Worm (Caenorhabditis elegans) whole organism, young adult: ENCODE results near the gene F38B7.10.

Experiments used
- B0035.1 ChIP-seq: sonication (generic microtip); optimal IDR thresholded peaks from 2 replicates; lab custom pipeline; 2016; ENCODE audit warnings: missing genetic modification characterization, mild to moderate bottlenecking, missing compliant biosample characterization, missing genotype, missing genetic modification reagents
- B0261.1 ChIP-seq: sonication (generic microtip); optimal IDR thresholded peaks from 2 replicates; lab custom pipeline; 2016; ENCODE audit warnings: mild to moderate bottlenecking, missing genetic modification characterization, moderate library complexity, missing compliant biosample characterization
- C17E4.6 ChIP-seq: fragments of 200-800 bp; sonication (Bioruptor generic); IDR thresholded peaks from 2 replicates; pipeline ENCODE4 v1.3.6; 2022; ENCODE audit warnings: missing genetic modification reagents, missing genetic modification characterization, missing compliant biosample characterization
- F37B4.10 ChIP-seq: fragments of 200-800 bp; sonication (Bioruptor generic); IDR thresholded peaks from 2 replicates; pipeline ENCODE4 v1.3.6; 2022; ENCODE audit warnings: missing genetic modification characterization, missing compliant biosample characterization
- K12H6.12 ChIP-seq: fragments of 200-800 bp; sonication (Bioruptor generic); optimal IDR thresholded peaks from 2 replicates; lab custom pipeline; 2018; ENCODE audit warnings: mild to moderate bottlenecking, missing genetic modification characterization, missing compliant biosample characterization
- T07F8.4 ChIP-seq: sonication (generic microtip); optimal IDR thresholded peaks from 2 replicates; lab custom pipeline; 2016; ENCODE audit warnings: mild to moderate bottlenecking, missing genetic modification characterization, moderate library complexity, missing compliant biosample characterization
- Y53F4B.3 ChIP-seq: fragments of 200-800 bp; sonication (Bioruptor generic); IDR thresholded peaks from 2 replicates; pipeline ENCODE4 v1.3.6; 2022; ENCODE audit warnings: missing genetic modification reagents, missing genetic modification characterization, missing compliant biosample characterization
- Y53G8AR.9 ChIP-seq: fragments of 200-800 bp; sonication (Bioruptor generic); conservative IDR thresholded peaks from 2 replicates; pipeline ENCODE4 v1.3.6; 2022; ENCODE audit warnings: missing genetic modification reagents, missing genetic modification characterization, missing compliant biosample characterization
- Y67H2A.10 ChIP-seq: fragments of 200-800 bp; sonication (Bioruptor generic); conservative IDR thresholded peaks from 2 replicates; pipeline ENCODE4 v1.3.6; 2022; ENCODE audit warnings: missing genetic modification reagents, missing genetic modification characterization, missing compliant biosample characterization
- Y79H2A.3 ChIP-seq: fragments of 200-800 bp; sonication (Bioruptor generic); conservative IDR thresholded peaks from 2 replicates; pipeline ENCODE4 v1.3.6; 2022; ENCODE audit warnings: missing genetic modification reagents, missing genetic modification characterization, missing compliant biosample characterization
- akir-1 ChIP-seq: fragments of 200-800 bp; sonication (Bioruptor generic); optimal IDR thresholded peaks from 2 replicates; lab custom pipeline; 2018; ENCODE audit warnings: mild to moderate bottlenecking, missing genetic modification characterization, moderate library complexity, missing compliant biosample characterization
- attf-6 ChIP-seq: fragments of 200-800 bp; sonication (Bioruptor generic); IDR thresholded peaks from 2 replicates; pipeline ENCODE4 v1.3.6; 2022; ENCODE audit warnings: missing genetic modification reagents, missing genetic modification characterization, missing compliant biosample characterization
- bed-1 ChIP-seq: fragments of 200-800 bp; sonication (Bioruptor generic); IDR thresholded peaks from 2 replicates; pipeline ENCODE4 v1.3.6; 2022; ENCODE audit warnings: missing genetic modification reagents, missing genetic modification characterization, missing compliant biosample characterization
- cebp-1 ChIP-seq, 2 experiments: fragments of 200-800 bp in 1 of 2; sonication (Bioruptor generic) in 1 of 2; sonication (generic microtip) in 1 of 2; IDR thresholded peaks in 1 of 2; optimal IDR thresholded peaks in 1 of 2; 2 replicates each; pipeline versions ENCODE4 v1.3.6 to Lab custom; 2017 to 2022; ENCODE audit warnings: missing compliant biosample characterization in 2 of 2, missing genetic modification characterization in 2 of 2, mild to moderate bottlenecking in 1 of 2, missing genetic modification reagents in 1 of 2, moderate library complexity in 1 of 2
- cebp-2 ChIP-seq: fragments of 200-800 bp; sonication (Bioruptor generic); IDR thresholded peaks from 2 replicates; pipeline ENCODE4 v1.3.6; 2022; ENCODE audit warnings: missing genetic modification characterization, missing compliant biosample characterization
- ceh-27 ChIP-seq: fragments of 200-800 bp; sonication (Bioruptor generic); optimal IDR thresholded peaks from 2 replicates; lab custom pipeline; 2018; ENCODE audit warnings: mild to moderate bottlenecking, missing genetic modification characterization, moderate library complexity, missing compliant biosample characterization
- ceh-91 ChIP-seq: fragments of 200-800 bp; sonication (Bioruptor generic); IDR thresholded peaks from 2 replicates; pipeline ENCODE4 v1.3.6; 2022; ENCODE audit warnings: missing genetic modification reagents, missing genetic modification characterization, missing compliant biosample characterization
- chd-7 ChIP-seq: sonication (generic microtip); optimal IDR thresholded peaks from 2 replicates; lab custom pipeline; 2016; ENCODE audit warnings: mild to moderate bottlenecking, missing genetic modification characterization, moderate library complexity, missing compliant biosample characterization
- dox-1 ChIP-seq: fragments of 200-800 bp; sonication (Bioruptor generic); IDR thresholded peaks from 2 replicates; pipeline ENCODE4 v1.3.6; 2022; ENCODE audit warnings: missing genetic modification reagents, missing genetic modification characterization, missing compliant biosample characterization
- efl-1 ChIP-seq: fragments of 150-350 bp; optimal IDR thresholded peaks from 2 replicates; lab custom pipeline; 2014; ENCODE audit warnings: missing biosample characterization, missing genetic modification reagents, missing genetic modification characterization
- egrh-3 ChIP-seq: fragments of 200-800 bp; sonication (Bioruptor generic); IDR thresholded peaks from 2 replicates; pipeline ENCODE4 v1.3.6; 2022; ENCODE audit warnings: missing genetic modification reagents, missing genetic modification characterization, missing compliant biosample characterization
- gei-17 ChIP-seq: fragments of 200-800 bp; sonication (Bioruptor generic); optimal IDR thresholded peaks from 2 replicates; lab custom pipeline; 2018; ENCODE audit warnings: mild to moderate bottlenecking, missing genetic modification characterization, missing compliant biosample characterization
- hlh-12 ChIP-seq: sonication (generic microtip); optimal IDR thresholded peaks from 2 replicates; lab custom pipeline; 2016; ENCODE audit warnings: missing genetic modification characterization, missing compliant biosample characterization
- hmg-1.2 ChIP-seq: fragments of 200-800 bp; sonication (Bioruptor generic); IDR thresholded peaks from 2 replicates; pipeline ENCODE4 v1.3.6; 2022; ENCODE audit warnings: missing genetic modification reagents, missing genetic modification characterization, missing compliant biosample characterization
- hmg-20 ChIP-seq: fragments of 200-800 bp; sonication (Bioruptor generic); IDR thresholded peaks from 2 replicates; pipeline ENCODE4 v1.3.6; 2022; ENCODE audit warnings: missing genetic modification reagents, missing genetic modification characterization, missing compliant biosample characterization
- let-526 ChIP-seq: fragments of 200-800 bp; sonication (Bioruptor generic); IDR thresholded peaks from 2 replicates; pipeline ENCODE4 v1.3.6; 2022; ENCODE audit warnings: missing genetic modification reagents, missing genetic modification characterization, missing compliant biosample characterization
- lsl-1 ChIP-seq: fragments of 200-800 bp; sonication (Bioruptor generic); optimal IDR thresholded peaks from 2 replicates; lab custom pipeline; 2018; ENCODE audit warnings: mild to moderate bottlenecking, missing genetic modification characterization, moderate library complexity, missing compliant biosample characterization
- lsy-27 ChIP-seq: sonication (generic microtip); optimal IDR thresholded peaks from 2 replicates; lab custom pipeline; 2017; ENCODE audit warnings: missing genetic modification characterization, mild to moderate bottlenecking, missing compliant biosample characterization, antibody characterized with exemption, missing genotype, borderline replicate concordance; ENCODE audit not compliant: insufficient read depth
- madf-10 ChIP-seq: sonication (generic microtip); optimal IDR thresholded peaks from 2 replicates; lab custom pipeline; 2016; ENCODE audit warnings: mild to moderate bottlenecking, missing genetic modification characterization, missing compliant biosample characterization
- mcd-1 ChIP-seq: fragments of 200-800 bp; sonication (Bioruptor generic); IDR thresholded peaks from 2 replicates; pipeline ENCODE4 v1.3.6; 2022; ENCODE audit warnings: missing genetic modification reagents, missing genetic modification characterization, missing compliant biosample characterization
- mel-28 ChIP-seq: sonication (generic microtip); optimal IDR thresholded peaks from 2 replicates; lab custom pipeline; 2016; ENCODE audit warnings: borderline replicate concordance, mild to moderate bottlenecking, missing genetic modification characterization, missing compliant biosample characterization
- nfya-1 ChIP-seq: sonication (generic microtip); optimal IDR thresholded peaks from 2 replicates; lab custom pipeline; 2017; ENCODE audit warnings: antibody characterized with exemption, missing compliant biosample characterization, missing genetic modification characterization, borderline replicate concordance; ENCODE audit not compliant: insufficient read depth
- nfya-2 ChIP-seq: fragments of 200-800 bp; sonication (Bioruptor generic); IDR thresholded peaks from 2 replicates; pipeline ENCODE4 v1.3.6; 2022; ENCODE audit warnings: missing genetic modification reagents, missing genetic modification characterization, missing compliant biosample characterization
- nfyb-1 ChIP-seq: fragments of 200-800 bp; sonication (Bioruptor generic); IDR thresholded peaks from 2 replicates; pipeline ENCODE4 v1.3.6; 2022; ENCODE audit warnings: missing genetic modification reagents, missing genetic modification characterization, missing compliant biosample characterization
- nhr-80 ChIP-seq: sonication (generic microtip); optimal IDR thresholded peaks from 2 replicates; lab custom pipeline; 2016; ENCODE audit warnings: missing genetic modification characterization, missing compliant biosample characterization
- pbrm-1 ChIP-seq: fragments of 200-800 bp; sonication (Bioruptor generic); IDR thresholded peaks from 2 replicates; pipeline ENCODE4 v1.3.6; 2022; ENCODE audit warnings: missing genetic modification reagents, missing genetic modification characterization, missing compliant biosample characterization
- pha-4 ChIP-seq: fragments of 150-350 bp; sonication (generic microtip); optimal IDR thresholded peaks from 2 replicates; lab custom pipeline; 2014; ENCODE audit warnings: missing biosample characterization, missing genetic modification reagents, missing genetic modification characterization
- tbp1 ChIP-seq: fragments of 200-800 bp; sonication (Bioruptor generic); optimal IDR thresholded peaks from 2 replicates; lab custom pipeline; 2018; ENCODE audit warnings: mild to moderate bottlenecking, missing genetic modification characterization, missing compliant biosample characterization
- tbx-9 ChIP-seq: sonication (generic microtip); optimal IDR thresholded peaks from 2 replicates; lab custom pipeline; 2016; ENCODE audit warnings: borderline replicate concordance, missing genetic modification characterization, inconsistent platforms, missing compliant biosample characterization
- unc-130 ChIP-seq: sonication (generic microtip); optimal IDR thresholded peaks from 2 replicates; lab custom pipeline; 2016; ENCODE audit warnings: missing genetic modification reagents, missing genetic modification characterization, missing compliant biosample characterization
- unc-62 ChIP-seq: fragments of 150-350 bp; optimal IDR thresholded peaks from 2 replicates; lab custom pipeline; 2014; ENCODE audit warnings: missing biosample characterization, missing genetic modification reagents, missing genetic modification characterization
- ztf-18 ChIP-seq: sonication (generic microtip); optimal IDR thresholded peaks from 2 replicates; lab custom pipeline; 2016; ENCODE audit warnings: missing genotype, mild to moderate bottlenecking, missing genetic modification characterization, missing compliant biosample characterization
- ztf-25 ChIP-seq: fragments of 200-800 bp; sonication (Bioruptor generic); IDR thresholded peaks from 2 replicates; pipeline ENCODE4 v1.3.6; 2022; ENCODE audit warnings: missing genetic modification reagents, missing genetic modification characterization, missing compliant biosample characterization
- ztf-28 ChIP-seq: fragments of 200-800 bp; sonication (Bioruptor generic); IDR thresholded peaks from 2 replicates; pipeline ENCODE4 v1.3.6; 2022; ENCODE audit warnings: missing genetic modification reagents, missing genetic modification characterization, missing compliant biosample characterization

F38B7.10 gene

DNA sequence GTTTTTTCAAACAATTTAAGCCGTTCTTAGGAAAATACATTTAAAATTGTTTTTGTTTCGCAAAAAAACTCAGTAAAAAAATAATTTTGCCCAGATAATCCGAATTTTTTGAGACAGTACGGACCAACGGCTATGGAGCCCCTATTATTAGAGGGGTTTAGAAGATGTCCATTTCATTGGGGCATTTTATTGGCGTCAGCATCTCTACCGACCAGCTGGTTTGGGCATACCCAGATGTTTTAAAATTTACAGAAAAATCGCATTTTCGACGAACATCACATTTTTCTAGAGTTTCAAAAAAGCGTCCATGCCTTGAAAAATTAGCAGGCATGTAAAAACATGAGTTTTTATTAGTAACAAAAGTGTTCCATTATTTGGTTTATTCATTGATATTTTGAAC is 4.0 kb upstream of the F38B7.10 start (continued):
- TF ChIP-seq ztf-25 (peak; percentile 67; the same call in 1 of the 2 replicates), Y79H2A.3 (GFP tag; lab: Robert Waterston, UW) (no peak), lsl-1 (GFP tag; lab: Kevin White, UChicago) (no peak), hmg-20 (GFP tag; lab: Robert Waterston, UW) (no peak), T07F8.4 (no peak), dox-1 (no peak), attf-6 (GFP tag; lab: Robert Waterston, UW) (no peak), B0261.1 (no peak), unc-130 (no peak), C17E4.6 (no peak), egrh-3 (GFP tag; lab: Robert Waterston, UW) (no peak)
- TF ChIP-seq, all 124 proteins: peak for 17

DNA sequence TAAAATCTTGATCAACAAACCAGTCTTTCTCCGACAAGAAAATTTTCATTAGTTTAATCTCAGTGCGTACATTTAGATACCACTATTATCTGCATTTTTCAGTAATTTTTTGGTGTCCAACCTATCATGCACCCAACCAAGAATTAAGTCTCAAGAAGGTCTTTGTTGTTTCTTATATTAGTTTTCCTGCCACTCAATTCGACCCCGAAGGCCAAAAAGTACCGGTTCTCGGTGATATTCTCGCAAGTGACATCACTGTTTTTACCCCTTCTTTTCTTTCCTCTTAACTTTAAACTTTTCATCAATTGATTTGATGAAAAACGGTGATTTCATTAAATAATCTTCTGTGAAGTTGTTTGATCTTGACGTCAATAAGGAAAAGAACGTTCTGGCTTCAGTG is 1.8 kb upstream of the F38B7.10 start, which contains the start of gene F38B7.2:
F38B7.2 (plus strand) TSS at position 400 of the 400 bp plus-strand sequence.
- TF ChIP-seq tbx-9 (no peak), pbrm-1 (GFP tag; lab: Robert Waterston, UW) (0 out of 2 replicates have a peak, but pooled peaks have one; percentile 15)

DNA sequence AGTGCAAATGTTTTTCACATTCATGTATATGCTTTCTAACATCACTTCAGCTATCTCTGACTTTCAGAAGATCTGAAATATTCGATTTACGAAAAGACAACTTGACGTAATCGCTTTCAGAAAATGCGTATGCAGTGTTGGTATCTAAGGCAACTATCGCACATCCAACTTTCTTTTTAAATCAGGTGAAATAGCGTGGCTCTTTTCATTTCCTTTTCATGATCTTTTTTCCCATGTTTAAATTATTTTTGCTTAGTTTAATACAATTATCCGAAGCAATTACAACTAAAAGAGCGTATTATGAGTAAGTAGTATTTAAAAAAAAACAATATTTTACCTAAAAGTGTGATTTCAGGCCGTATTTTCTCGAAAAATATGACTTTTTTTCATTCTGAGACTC is 1.5 kb downstream of the F38B7.10 start, which contains the start of gene F38B7.11:
F38B7.11 (plus strand) TSS at position 301 of the 400 bp plus-strand sequence.
- TF ChIP-seq cebp-2 (GFP tag; lab: Robert Waterston, UW), result no peak
- no peak for TF ChIP-seq tbx-9
- TF ChIP-seq let-526, result no peak
- no peak for TF ChIP-seq cebp-1 (GFP tag; IDR thresholded peaks at IDR 0.05; lab: Robert Waterston, UW)
- no peak for TF ChIP-seq cebp-1 (tag; optimal IDR thresholded peaks at IDR 0.05; lab: Kevin White, UChicago)
- TF ChIP-seq ztf-18, result no peak
- no peak for TF ChIP-seq lsy-27 (tag; lab: Kevin White, UChicago)
- TF ChIP-seq pha-4 (tag; lab: Kevin White, UChicago), result no peak
- TF ChIP-seq nfya-2 (GFP tag; lab: Robert Waterston, UW), result no peak
- no peak for TF ChIP-seq unc-62
- no peak for TF ChIP-seq Y53F4B.3 (GFP tag; lab: Robert Waterston, UW)
- TF ChIP-seq gei-17 (GFP tag; lab: Kevin White, UChicago), result no peak
- TF ChIP-seq K12H6.12, result no peak
- no peak for TF ChIP-seq madf-10 (tag; lab: Kevin White, UChicago)
- no peak for TF ChIP-seq hmg-1.2 (GFP tag; lab: Robert Waterston, UW)
- TF ChIP-seq attf-6 (GFP tag; lab: Robert Waterston, UW), result no peak
- TF ChIP-seq T07F8.4, result no peak
- TF ChIP-seq, all 124 proteins: peak for 0

DNA sequence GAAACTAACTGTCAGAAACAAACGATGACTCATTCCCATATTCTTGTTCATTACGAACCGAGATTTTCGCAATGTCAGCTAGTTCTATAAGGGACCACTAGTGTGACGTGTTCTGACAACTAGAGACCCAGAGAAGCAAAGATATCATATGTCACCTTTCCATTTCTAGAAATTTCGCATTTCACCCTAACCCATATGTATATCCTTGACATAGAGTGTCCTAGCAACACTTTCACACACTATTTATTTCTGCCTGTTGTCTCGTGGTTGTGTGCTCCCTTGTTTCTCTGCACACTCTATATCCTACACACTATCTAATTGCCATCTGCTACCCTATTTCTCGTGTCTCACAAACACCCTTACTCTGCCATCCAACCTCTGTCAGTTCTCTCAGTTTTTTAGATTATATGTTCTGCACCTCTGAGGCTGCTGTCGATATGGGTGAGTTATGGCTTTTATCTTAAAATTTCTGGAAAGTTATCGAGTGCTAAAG is 3.6 kb downstream of the F38B7.10 start, which contains the start of the genes F38B7.17 and F38B7.3:
F38B7.17 (minus strand) TSS at position 51 of the 493 bp plus-strand sequence.
F38B7.3 (plus strand) TSS at position 194 of the 493 bp plus-strand sequence.
- TF ChIP-seq nfyb-1 (GFP tag; lab: Robert Waterston, UW), result no peak
- TF ChIP-seq ceh-91 (GFP tag; lab: Robert Waterston, UW), result no peak
- TF ChIP-seq ztf-28, result no peak
- no peak for TF ChIP-seq mcd-1 (GFP tag; lab: Robert Waterston, UW)
- no peak for TF ChIP-seq F37B4.10
- TF ChIP-seq C17E4.6, result no peak
- peak; percentile 15 for TF ChIP-seq ceh-27
- TF ChIP-seq nhr-80 (tag; lab: Kevin White, UChicago), result peak; percentile 56
- no peak for TF ChIP-seq efl-1
- no peak for TF ChIP-seq B0035.1
- no peak for TF ChIP-seq mel-28
- TF ChIP-seq bed-1 (GFP tag; lab: Robert Waterston, UW), result no peak
- no peak for TF ChIP-seq Y53G8AR.9 (GFP tag; lab: Robert Waterston, UW)
- no peak for TF ChIP-seq chd-7 (tag; lab: Kevin White, UChicago)
- TF ChIP-seq ztf-18, result peak; percentile 29
- no peak for TF ChIP-seq akir-1 (GFP tag; lab: Kevin White, UChicago)
- TF ChIP-seq hlh-12 (tag; lab: Kevin White, UChicago), result no peak
- no peak for TF ChIP-seq Y67H2A.10 (GFP tag; lab: Robert Waterston, UW)
- TF ChIP-seq tbp1 (GFP tag; lab: Kevin White, UChicago), result peak; percentile 18
- TF ChIP-seq nfya-1 (tag; lab: Kevin White, UChicago), result no peak
- TF ChIP-seq T07F8.4, result no peak
